Worm (Caenorhabditis elegans) whole organism, L4 larva: Measurements from ENCODE around the gene lin-5.

ENCODE experiments used
- F44E2.7 ChIP-seq: fragments of 200-800 bp; sonication (Bioruptor generic); IDR thresholded peaks from 2 replicates; pipeline ENCODE4 v2.1.2; 2022; ENCODE audit warnings: missing genetic modification characterization, missing compliant biosample characterization
- aha-1 ChIP-seq: fragments of 150-350 bp; peaks from one replicate; lab custom pipeline; 2014; ENCODE audit warnings: missing biosample characterization, missing genetic modification characterization
- aly-2 ChIP-seq: sonication (generic microtip); optimal IDR thresholded peaks from 2 replicates; lab custom pipeline; 2018; ENCODE audit warnings: missing biosample characterization, missing genetic modification characterization
- ces-1 ChIP-seq: fragments of 150-350 bp; sonication (generic microtip); optimal IDR thresholded peaks from 4 replicates; lab custom pipeline; 2014; ENCODE audit warnings: missing biosample characterization, missing genetic modification reagents, missing genetic modification characterization
- egl-43 ChIP-seq: fragments of 200-800 bp; sonication (Bioruptor generic); IDR thresholded peaks from 2 replicates; pipeline ENCODE4 v1.3.6; 2022; ENCODE audit warnings: missing genetic modification reagents, missing genetic modification characterization, missing compliant biosample characterization
- hmg-1.1 ChIP-seq: fragments of 200-800 bp; sonication (Bioruptor generic); IDR thresholded peaks from 2 replicates; pipeline ENCODE4 v1.3.6; 2022; ENCODE audit warnings: missing genetic modification reagents, missing genetic modification characterization, missing compliant biosample characterization
- lir-3 ChIP-seq: sonication (generic microtip); optimal IDR thresholded peaks from 2 replicates; lab custom pipeline; 2016; ENCODE audit warnings: mild to moderate bottlenecking, missing genetic modification characterization, missing compliant biosample characterization
- nhr-237 ChIP-seq: sonication (generic microtip); optimal IDR thresholded peaks from 2 replicates; lab custom pipeline; 2017; ENCODE audit warnings: missing biosample characterization, missing genetic modification characterization
- pha-4 ChIP-seq, 2 experiments: fragments of 150-350 bp in 1 of 2; fragments of 200-800 bp in 1 of 2; sonication (Bioruptor generic) in 1 of 2; IDR thresholded peaks in 1 of 2; optimal IDR thresholded peaks in 1 of 2; 2 replicates each; pipeline versions ENCODE4 v1.3.6 to Lab custom; 2014 to 2022; ENCODE audit warnings: missing genetic modification characterization in 2 of 2, missing genetic modification reagents in 2 of 2, missing biosample characterization in 1 of 2, missing compliant biosample characterization in 1 of 2
- ztf-11 ChIP-seq: fragments of 150-350 bp; optimal IDR thresholded peaks from 2 replicates; lab custom pipeline; 2014; ENCODE audit warnings: missing biosample characterization, missing genetic modification characterization

DNA sequence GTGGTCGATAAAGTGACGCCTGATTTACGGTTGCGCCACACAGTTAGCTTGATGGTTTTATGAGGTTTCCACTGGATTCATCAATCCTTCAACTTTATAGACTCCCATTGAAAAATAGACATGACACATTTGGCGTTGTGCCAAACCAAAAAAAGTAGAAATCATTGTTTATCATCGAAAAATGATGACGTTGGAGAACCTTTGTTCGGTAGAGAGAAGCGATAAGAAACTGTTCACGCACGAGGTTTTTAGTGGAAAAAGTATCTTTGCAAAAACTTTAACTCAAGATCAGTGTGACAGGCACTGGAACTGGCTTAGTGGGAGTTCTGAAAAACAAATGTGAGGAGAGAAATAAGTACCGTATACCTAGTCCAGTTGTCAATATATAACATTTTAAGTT, 46.7 kb upstream of the lin-5 start:
- TF ChIP-seq aha-1 (tag; lab: Kevin White, UChicago), result no peak
- no peak for TF ChIP-seq egl-43 (GFP tag; lab: Robert Waterston, UW)
- no peak for TF ChIP-seq pha-4 (GFP tag; IDR thresholded peaks at IDR 0.05; lab: Robert Waterston, UW)
- TF ChIP-seq pha-4 (tag; optimal IDR thresholded peaks at IDR 0.05; lab: Kevin White, UChicago), result no peak
- TF ChIP-seq hmg-1.1 (GFP tag; lab: Robert Waterston, UW), result no peak
- TF ChIP-seq F44E2.7 (GFP tag; lab: Robert Waterston, UW), result no peak
- TF ChIP-seq aly-2 (tag; lab: Kevin White, UChicago), result no peak
- no peak for TF ChIP-seq ces-1 (GFP tag; lab: Kevin White, UChicago)
- no peak for TF ChIP-seq lir-3
- TF ChIP-seq ztf-11 (tag; lab: Kevin White, UChicago), result no peak
- no peak for TF ChIP-seq nhr-237 (tag; lab: Kevin White, UChicago)
